Fruit fly (Drosophila melanogaster) whole organism, embryonic: Measurements from ENCODE around the gene Rab5.
A peak's percentile ranks its signal among the peaks of the same experiment; 100 is the strongest.

ENCODE experiments used
- ATbp ChIP-seq: fragments of 200-800 bp; sonication (Bioruptor generic); optimal IDR thresholded peaks from 2 replicates; lab custom pipeline; 2017; ENCODE audit warnings: missing biosample characterization, mild to moderate bottlenecking, missing genetic modification characterization, missing genetic modification reagents
- Aef1 ChIP-seq: fragments of 200-800 bp; sonication (Bioruptor generic); IDR thresholded peaks from 3 replicates; pipeline ENCODE4 v1.3.6; 2022; ENCODE audit warnings: missing biosample characterization, missing genetic modification characterization
- Blimp-1 ChIP-seq: fragments of 200-800 bp; sonication (Bioruptor generic); optimal IDR thresholded peaks from 3 replicates; lab custom pipeline; 2018; ENCODE audit warnings: missing biosample characterization, missing genetic modification characterization, mild to moderate bottlenecking, moderate library complexity, missing genetic modification reagents
- CG10209 ChIP-seq: fragments of 200-800 bp; sonication (Bioruptor generic); optimal IDR thresholded peaks from 3 replicates; lab custom pipeline; 2017; ENCODE audit warnings: missing biosample characterization, mild to moderate bottlenecking, missing genetic modification characterization, missing genetic modification reagents
- CG10654 ChIP-seq: fragments of 200-800 bp; sonication (Bioruptor generic); optimal IDR thresholded peaks from 2 replicates; lab custom pipeline; 2016; ENCODE audit warnings: missing biosample characterization, missing genetic modification characterization
- CG11695 ChIP-seq: fragments of 200-800 bp; sonication (Bioruptor generic); IDR thresholded peaks from 3 replicates; pipeline ENCODE4 v1.3.6; 2022; ENCODE audit warnings: missing biosample characterization, missing genetic modification characterization
- CG16779 ChIP-seq: fragments of 200-800 bp; sonication (Bioruptor generic); IDR thresholded peaks from 2 replicates; pipeline ENCODE4 v1.3.6; 2022; ENCODE audit warnings: missing biosample characterization, missing genetic modification characterization
- CG17186 ChIP-seq: fragments of 200-800 bp; sonication (Bioruptor generic); optimal IDR thresholded peaks from 3 replicates; lab custom pipeline; 2017; ENCODE audit warnings: missing biosample characterization, missing genetic modification reagents, missing genetic modification characterization
- CG17361 ChIP-seq: fragments of 200-800 bp; sonication (Bioruptor generic); IDR thresholded peaks from 3 replicates; pipeline ENCODE4 v1.3.6; 2022; ENCODE audit warnings: missing biosample characterization, missing genetic modification characterization
- CG18599 ChIP-seq: fragments of 200-800 bp; sonication (Bioruptor generic); optimal IDR thresholded peaks from 3 replicates; lab custom pipeline; 2017; ENCODE audit warnings: missing biosample characterization, missing genetic modification characterization, mild to moderate bottlenecking, moderate library complexity, missing genetic modification reagents
- CG2678 ChIP-seq: fragments of 200-800 bp; sonication (Bioruptor generic); optimal IDR thresholded peaks from 3 replicates; lab custom pipeline; 2019; ENCODE audit warnings: missing biosample characterization, mild to moderate bottlenecking, missing genetic modification characterization, moderate library complexity
- CG30403 ChIP-seq: fragments of 200-800 bp; sonication (Bioruptor generic); optimal IDR thresholded peaks from 3 replicates; lab custom pipeline; 2016; ENCODE audit warnings: missing biosample characterization, missing genetic modification characterization
- CG3847 ChIP-seq: fragments of 200-800 bp; sonication (Bioruptor generic); IDR thresholded peaks from 2 replicates; pipeline ENCODE4 v1.3.6; 2022; ENCODE audit warnings: missing biosample characterization, missing genetic modification characterization
- CG5180 ChIP-seq: fragments of 200-800 bp; sonication (Bioruptor generic); optimal IDR thresholded peaks from 3 replicates; lab custom pipeline; 2017; ENCODE audit warnings: missing biosample characterization, missing genetic modification characterization, mild to moderate bottlenecking, moderate library complexity, missing genetic modification reagents
- CG6272 ChIP-seq: fragments of 200-800 bp; sonication (Bioruptor generic); IDR thresholded peaks from 2 replicates; pipeline ENCODE4 v1.3.6; 2022; ENCODE audit warnings: missing biosample characterization, missing genetic modification characterization
- CG6765 ChIP-seq: fragments of 200-800 bp; sonication (Bioruptor generic); optimal IDR thresholded peaks from 3 replicates; lab custom pipeline; 2017; ENCODE audit warnings: missing biosample characterization, mild to moderate bottlenecking, missing genetic modification characterization
- CG6813 ChIP-seq: fragments of 200-800 bp; sonication (Bioruptor generic); optimal IDR thresholded peaks from 2 replicates; lab custom pipeline; 2017; ENCODE audit warnings: missing biosample characterization, missing genetic modification characterization, mild to moderate bottlenecking, moderate library complexity, missing genetic modification reagents
- CG7372 ChIP-seq: fragments of 200-800 bp; sonication (Bioruptor generic); IDR thresholded peaks from 2 replicates; pipeline ENCODE4 v1.3.6; 2022; ENCODE audit warnings: missing biosample characterization, missing genetic modification characterization
- CG7839 ChIP-seq: fragments of 200-800 bp; sonication (Bioruptor generic); optimal IDR thresholded peaks from 3 replicates; lab custom pipeline; 2018; ENCODE audit warnings: missing biosample characterization, mild to moderate bottlenecking, missing genetic modification characterization, moderate library complexity
- CG9727 ChIP-seq: fragments of 200-800 bp; sonication (Bioruptor generic); optimal IDR thresholded peaks from 3 replicates; lab custom pipeline; 2017; ENCODE audit warnings: missing biosample characterization, mild to moderate bottlenecking, missing genetic modification characterization
- CG9797 ChIP-seq: fragments of 200-800 bp; sonication (Bioruptor generic); optimal IDR thresholded peaks from 3 replicates; lab custom pipeline; 2018; ENCODE audit warnings: missing biosample characterization, mild to moderate bottlenecking, missing genetic modification characterization
- Chrac-16 ChIP-seq: fragments of 200-800 bp; sonication (Bioruptor generic); optimal IDR thresholded peaks from 3 replicates; lab custom pipeline; 2016; ENCODE audit warnings: missing biosample characterization, missing genetic modification characterization
- Dek ChIP-seq: fragments of 200-800 bp; sonication (Bioruptor generic); optimal IDR thresholded peaks from 3 replicates; lab custom pipeline; 2019; ENCODE audit warnings: missing biosample characterization, mild to moderate bottlenecking, missing genetic modification characterization, moderate library complexity
- E2f2 ChIP-seq: fragments of 200-800 bp; sonication (Bioruptor generic); IDR thresholded peaks from 2 replicates; pipeline ENCODE4 v1.3.6; 2022; ENCODE audit warnings: missing biosample characterization, missing genetic modification characterization
- HLHmδ ChIP-seq: fragments of 200-800 bp; sonication (Bioruptor generic); optimal IDR thresholded peaks from 2 replicates; lab custom pipeline; 2018; ENCODE audit warnings: missing biosample characterization, mild to moderate bottlenecking, missing genetic modification characterization, moderate library complexity
- HmgZ ChIP-seq: fragments of 200-800 bp; sonication (Bioruptor generic); optimal IDR thresholded peaks from 2 replicates; lab custom pipeline; 2018; ENCODE audit warnings: missing biosample characterization, mild to moderate bottlenecking, missing genetic modification characterization
- Lhr ChIP-seq: fragments of 200-800 bp; sonication (Bioruptor generic); optimal IDR thresholded peaks from 3 replicates; lab custom pipeline; 2017; ENCODE audit warnings: mild to moderate bottlenecking, missing biosample characterization, missing genetic modification reagents, missing genetic modification characterization
- Mes4 ChIP-seq: fragments of 200-800 bp; sonication (Bioruptor generic); optimal IDR thresholded peaks from 2 replicates; lab custom pipeline; 2016; ENCODE audit warnings: missing biosample characterization, missing genetic modification characterization
- Nf-YA ChIP-seq: fragments of 200-800 bp; sonication (Bioruptor generic); IDR thresholded peaks from 2 replicates; pipeline ENCODE4 v1.3.6; 2022; ENCODE audit warnings: missing biosample characterization, missing genetic modification characterization
- NfI ChIP-seq: fragments of 200-800 bp; sonication (Bioruptor generic); optimal IDR thresholded peaks from 3 replicates; lab custom pipeline; 2018; ENCODE audit warnings: missing biosample characterization, mild to moderate bottlenecking, missing genetic modification characterization, moderate library complexity
- Sox102F ChIP-seq: fragments of 200-800 bp; sonication (Bioruptor generic); optimal IDR thresholded peaks from 2 replicates; lab custom pipeline; 2018; ENCODE audit warnings: missing biosample characterization, mild to moderate bottlenecking, missing genetic modification characterization, moderate library complexity
- Sry-δ ChIP-seq: fragments of 200-800 bp; sonication (Bioruptor generic); optimal IDR thresholded peaks from 2 replicates; lab custom pipeline; 2016; ENCODE audit warnings: missing biosample characterization, missing genetic modification characterization
- ac ChIP-seq: fragments of 200-800 bp; sonication (Bioruptor generic); optimal IDR thresholded peaks from 3 replicates; lab custom pipeline; 2017; ENCODE audit warnings: missing biosample characterization, mild to moderate bottlenecking, missing genetic modification characterization
- az2 ChIP-seq: fragments of 200-800 bp; sonication (Bioruptor generic); optimal IDR thresholded peaks from 3 replicates; lab custom pipeline; 2016; ENCODE audit warnings: missing biosample characterization, missing genetic modification characterization
- dan ChIP-seq: fragments of 200-800 bp; sonication (Bioruptor generic); IDR thresholded peaks from 2 replicates; pipeline ENCODE4 v1.3.6; 2022; ENCODE audit warnings: missing biosample characterization, missing genetic modification characterization
- fd102C ChIP-seq: fragments of 200-800 bp; sonication (Bioruptor generic); optimal IDR thresholded peaks from 2 replicates; lab custom pipeline; 2018; ENCODE audit warnings: missing biosample characterization, mild to moderate bottlenecking, missing genetic modification characterization, moderate library complexity
- fd64A ChIP-seq: fragments of 200-800 bp; sonication (Bioruptor generic); optimal IDR thresholded peaks from 3 replicates; lab custom pipeline; 2018; ENCODE audit warnings: missing biosample characterization, mild to moderate bottlenecking, missing genetic modification characterization
- gem ChIP-seq: fragments of 200-800 bp; sonication (Bioruptor generic); optimal IDR thresholded peaks from 2 replicates; lab custom pipeline; 2019; ENCODE audit warnings: missing biosample characterization, mild to moderate bottlenecking, missing genetic modification characterization, moderate library complexity
- oc ChIP-seq: fragments of 200-800 bp; sonication (Bioruptor generic); optimal IDR thresholded peaks from 2 replicates; lab custom pipeline; 2018; ENCODE audit warnings: missing biosample characterization, mild to moderate bottlenecking, missing genetic modification characterization, moderate library complexity
- org-1 ChIP-seq: fragments of 200-800 bp; sonication (Bioruptor generic); optimal IDR thresholded peaks from 2 replicates; lab custom pipeline; 2017; ENCODE audit warnings: missing biosample characterization, missing genetic modification characterization
- pb ChIP-seq: fragments of 200-800 bp; sonication (Bioruptor generic); optimal IDR thresholded peaks from 3 replicates; lab custom pipeline; 2016; ENCODE audit warnings: missing biosample characterization, missing genetic modification characterization
- pita ChIP-seq: fragments of 200-800 bp; sonication (Bioruptor generic); optimal IDR thresholded peaks from 2 replicates; lab custom pipeline; 2017; ENCODE audit warnings: missing biosample characterization, mild to moderate bottlenecking, missing genetic modification characterization
- so ChIP-seq: fragments of 200-800 bp; sonication (Bioruptor generic); IDR thresholded peaks from 3 replicates; pipeline ENCODE4 v1.3.6; 2022; ENCODE audit warnings: missing biosample characterization, missing genetic modification characterization
- tup ChIP-seq: fragments of 200-800 bp; sonication (Bioruptor generic); optimal IDR thresholded peaks from 2 replicates; lab custom pipeline; 2016; ENCODE audit warnings: missing biosample characterization, mild to moderate bottlenecking, missing genetic modification characterization, moderate library complexity

Gene Rab5

DNA sequence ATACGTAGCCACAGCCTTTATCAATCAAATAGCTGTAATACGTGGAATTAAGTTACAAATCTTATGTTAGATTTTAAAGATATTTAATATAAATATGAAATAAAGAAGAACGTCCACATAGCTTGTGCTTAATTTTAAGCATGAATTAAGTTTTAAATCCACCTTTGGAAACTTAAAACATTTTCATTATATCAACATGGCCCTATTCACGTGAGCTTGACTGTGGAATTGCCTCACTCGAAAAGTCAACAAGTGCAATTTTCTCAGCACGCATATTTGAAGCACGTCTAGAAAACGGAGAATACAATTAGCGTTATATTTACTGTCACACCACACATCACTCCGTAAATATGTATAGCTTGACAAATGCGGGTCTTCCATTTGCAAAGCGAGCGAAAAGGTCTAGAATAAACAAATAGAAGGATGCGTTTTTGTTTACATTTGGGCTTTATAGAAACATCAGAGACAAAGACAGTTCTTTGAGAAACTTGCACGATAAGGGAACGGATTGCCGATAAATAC is 1.4 kb downstream of the Rab5 start (continued):
- 0 out of 2 replicates have a peak, but pooled peaks have one; percentile 52 for TF ChIP-seq CG16779 (GFP tag; lab: Robert Waterston, UW)
- peak; percentile 80 for TF ChIP-seq CG7372 (GFP tag; lab: Robert Waterston, UW)
- peak; percentile 93 for TF ChIP-seq oc (tag; lab: Kevin White, UChicago)
- no peak for TF ChIP-seq dan (GFP tag; lab: Robert Waterston, UW)
- TF ChIP-seq CG10209 (GFP tag; lab: Kevin White, UChicago) = peak; percentile 84
- peak; percentile 84 for TF ChIP-seq az2
- TF ChIP-seq CG6272 = peak; percentile 71
- TF ChIP-seq pita (GFP tag; lab: Kevin White, UChicago) = no peak
- peak; percentile 74 for TF ChIP-seq Nf-YA (GFP tag; lab: Robert Waterston, UW)
- peak; percentile 57 for TF ChIP-seq HLHmδ (GFP tag; lab: Kevin White, UChicago)
- TF ChIP-seq ac = peak; percentile 67
- peak; percentile 51 for TF ChIP-seq Lhr
- TF ChIP-seq CG3847 = peak; percentile 81
- peak; percentile 73 for TF ChIP-seq CG10654
- TF ChIP-seq CG2678 (tag; lab: Kevin White, UChicago) = peak; percentile 95
- TF ChIP-seq fd102C (GFP tag; lab: Kevin White, UChicago) = no peak
- TF ChIP-seq ATbp (GFP tag; lab: Kevin White, UChicago) = peak; percentile 80
- peak; percentile 92 for TF ChIP-seq CG17361 (GFP tag; lab: Robert Waterston, UW)
- peak; percentile 91 for TF ChIP-seq Blimp-1 (GFP tag; lab: Kevin White, UChicago)
- TF ChIP-seq fd64A = peak; percentile 76
- peak; percentile 90 for TF ChIP-seq NfI (GFP tag; lab: Kevin White, UChicago)
- peak; percentile 72 for TF ChIP-seq tup
- peak; percentile 95 for TF ChIP-seq CG7839 (tag; lab: Kevin White, UChicago)
- TF ChIP-seq CG9727 (GFP tag; lab: Kevin White, UChicago) = peak; percentile 90
- peak; percentile 91 for TF ChIP-seq Sox102F (GFP tag; lab: Kevin White, UChicago)
- TF ChIP-seq Aef1 (GFP tag; lab: Robert Waterston, UW) = peak; percentile 83
- TF ChIP-seq Sry-δ (GFP tag; lab: Kevin White, UChicago) = no peak
- no peak for TF ChIP-seq CG9797 (GFP tag; lab: Kevin White, UChicago)
- TF ChIP-seq CG6813 (GFP tag; lab: Kevin White, UChicago) = peak; percentile 87
- TF ChIP-seq CG5180 (GFP tag; lab: Kevin White, UChicago) = peak; percentile 81
- TF ChIP-seq pb (GFP tag; lab: Kevin White, UChicago) = no peak
- TF ChIP-seq org-1 (GFP tag; lab: Kevin White, UChicago) = peak; percentile 77
- TF ChIP-seq CG18599 (GFP tag; lab: Kevin White, UChicago) = peak; percentile 93
- TF ChIP-seq Mes4 (GFP tag; lab: Kevin White, UChicago) = peak; percentile 54
- TF ChIP-seq CG6765 (GFP tag; lab: Kevin White, UChicago) = peak; percentile 74
- TF ChIP-seq HmgZ (tag; lab: Kevin White, UChicago) = peak; percentile 91
- peak; percentile 78 for TF ChIP-seq Chrac-16 (GFP tag; lab: Kevin White, UChicago)
- peak; percentile 82 for TF ChIP-seq CG30403 (GFP tag; lab: Kevin White, UChicago)
- peak; percentile 86 for TF ChIP-seq so (GFP tag; lab: Robert Waterston, UW)
- peak; percentile 93 for TF ChIP-seq gem (tag; lab: Kevin White, UChicago)
- TF ChIP-seq Dek (tag; lab: Kevin White, UChicago) = peak; percentile 86
- peak; percentile 61 for TF ChIP-seq E2f2 (GFP tag; lab: Robert Waterston, UW)
- peak; percentile 4 for TF ChIP-seq CG17186 (GFP tag; lab: Kevin White, UChicago)
- peak; percentile 95 for TF ChIP-seq CG11695 (GFP tag; lab: Robert Waterston, UW)
